Worm (Caenorhabditis elegans): ENCODE results near the gene bbs-8.

- TF ChIP-seq nhr-76 (tag; optimal IDR thresholded peaks at IDR 0.05) = no peak
- no peak for TF ChIP-seq nhr-77 (tag; optimal IDR thresholded peaks at IDR 0.05)
- no peak for TF ChIP-seq snpc-4 (tag; optimal IDR thresholded peaks at IDR 0.05)
- no peak for TF ChIP-seq rnt-1 (tag; optimal IDR thresholded peaks at IDR 0.05)
- TF ChIP-seq elt-3 (tag; optimal IDR thresholded peaks at IDR 0.05) = no peak
- no peak for TF ChIP-seq lin-13 (GFP tag; optimal IDR thresholded peaks at IDR 0.05)
- no peak for TF ChIP-seq nhr-237 (tag; optimal IDR thresholded peaks at IDR 0.05)
- no peak for TF ChIP-seq fkh-10 (GFP tag; optimal IDR thresholded peaks at IDR 0.05)
- TF ChIP-seq ces-1 (GFP tag; optimal IDR thresholded peaks at IDR 0.05) = no peak
- no peak for TF ChIP-seq nhr-12 (tag; optimal IDR thresholded peaks at IDR 0.05)
These were observed 8.9 kb upstream of the bbs-8 start, which contains the start of gene ZC404.16 for ce11 chrV:6773735-6774134.
